Worm (Caenorhabditis elegans) whole organism, late embryonic: ENCODE results near the gene F53C3.6.

ENCODE experiments used
- C08G9.2 ChIP-seq: sonication (generic microtip); optimal IDR thresholded peaks from 2 replicates; lab custom pipeline; 2016; ENCODE audit warnings: mild to moderate bottlenecking, missing genetic modification characterization, moderate library complexity, missing compliant biosample characterization
- Y22D7AL.16 ChIP-seq: sonication (generic microtip); optimal IDR thresholded peaks from 2 replicates; lab custom pipeline; 2016; ENCODE audit warnings: missing genetic modification characterization, missing compliant biosample characterization
- ceh-22 ChIP-seq: sonication (generic microtip); optimal IDR thresholded peaks from 2 replicates; lab custom pipeline; 2017; ENCODE audit warnings: missing biosample characterization, missing genetic modification characterization
- ceh-45 ChIP-seq: fragments of 200-800 bp; sonication (Bioruptor generic); IDR thresholded peaks from 2 replicates; pipeline ENCODE4 v1.3.6; 2022; ENCODE audit warnings: missing genetic modification reagents, missing genetic modification characterization, missing compliant biosample characterization
- ceh-6 ChIP-seq: fragments of 200-800 bp; sonication (Bioruptor generic); optimal IDR thresholded peaks from 2 replicates; lab custom pipeline; 2018; ENCODE audit warnings: mild to moderate bottlenecking, missing genetic modification characterization, missing compliant biosample characterization
- lin-11 ChIP-seq: fragments of 200-800 bp; sonication (Bioruptor generic); optimal IDR thresholded peaks from 2 replicates; lab custom pipeline; 2018; ENCODE audit warnings: mild to moderate bottlenecking, missing genetic modification characterization, missing compliant biosample characterization
- nfya-1 ChIP-seq: sonication (generic microtip); optimal IDR thresholded peaks from 2 replicates; lab custom pipeline; 2017; ENCODE audit warnings: missing genetic modification characterization, mild to moderate bottlenecking, missing compliant biosample characterization, antibody characterized with exemption, moderate library complexity
- pat-9 ChIP-seq: fragments of 200-800 bp; sonication (Bioruptor generic); optimal IDR thresholded peaks from 2 replicates; lab custom pipeline; 2018; ENCODE audit warnings: mild to moderate bottlenecking, missing genetic modification characterization, moderate library complexity, missing compliant biosample characterization

- TF ChIP-seq ceh-45 (GFP tag; lab: Robert Waterston, UW) (no peak), ceh-22 (no peak), lin-11 (no peak), C08G9.2 (no peak), Y22D7AL.16 (tag; lab: Kevin White, UChicago) (no peak), nfya-1 (tag; lab: Kevin White, UChicago) (no peak), ceh-6 (GFP tag; lab: Kevin White, UChicago) (no peak), pat-9 (tag; lab: Kevin White, UChicago) (no peak)
Measured at ce11 chrII:3850655-3851054, 47.3 kb upstream of the F53C3.6 start, which contains the start of gene nhr-72.
